Worm (Caenorhabditis elegans): ENCODE measurements around the gene fipr-2.

The fipr-2 gene

ce11 chrV:12365104-12365503 lies at the start of gene fipr-2:
Gene fipr-2, plus strand, starts transcription at chrV:12365348.
- TF ChIP-seq dao-5 (tag; optimal IDR thresholded peaks at IDR 0.05) = no peak
- TF ChIP-seq him-1 (tag; optimal IDR thresholded peaks at IDR 0.05) = no peak
- no peak for TF ChIP-seq W03F9.2 (tag; optimal IDR thresholded peaks at IDR 0.05)

- no peak for TF ChIP-seq dao-5 (tag; optimal IDR thresholded peaks at IDR 0.05)
- no peak for TF ChIP-seq W03F9.2 (tag; optimal IDR thresholded peaks at IDR 0.05)
- no peak for TF ChIP-seq him-1 (tag; optimal IDR thresholded peaks at IDR 0.05)
Measured at ce11 chrV:12316076-12316475, 49.1 kb upstream of the fipr-2 start.

- no peak for TF ChIP-seq W03F9.2 (tag; optimal IDR thresholded peaks at IDR 0.05)
- no peak for TF ChIP-seq him-1 (tag; optimal IDR thresholded peaks at IDR 0.05)
- TF ChIP-seq dao-5 (tag; optimal IDR thresholded peaks at IDR 0.05) = no peak
Measured at ce11 chrV:12317080-12317479, 48.1 kb upstream of the fipr-2 start, which contains the start of gene R04F11.3. Gene R04F11.3, minus strand, starts transcription at chrV:12317180.

ce11 chrV:12317894-12318553 lies 47.1 kb upstream of the fipr-2 start, which contains the start of the genes R04F11.5 and R04F11.2:
Gene R04F11.5, minus strand, starts transcription at chrV:12318019.
Gene R04F11.2, plus strand, starts transcription at chrV:12318381.
- peak; percentile 76 for TF ChIP-seq him-1 (tag; optimal IDR thresholded peaks at IDR 0.05)
- peak; percentile 83 for TF ChIP-seq W03F9.2 (tag; optimal IDR thresholded peaks at IDR 0.05)
- no peak for TF ChIP-seq dao-5 (tag; optimal IDR thresholded peaks at IDR 0.05)

- no peak for TF ChIP-seq dao-5 (tag; optimal IDR thresholded peaks at IDR 0.05)
- no peak for TF ChIP-seq W03F9.2 (tag; optimal IDR thresholded peaks at IDR 0.05)
- TF ChIP-seq him-1 (tag; optimal IDR thresholded peaks at IDR 0.05) = no peak
Measured at ce11 chrV:12320274-12320839, 44.8 kb upstream of the fipr-2 start.

- no peak for TF ChIP-seq him-1 (tag; optimal IDR thresholded peaks at IDR 0.05)
Measured at ce11 chrV:12326638-12327037, 38.5 kb upstream of the fipr-2 start.

ce11 chrV:12329173-12329572 lies 36.0 kb upstream of the fipr-2 start:
- TF ChIP-seq W03F9.2 (tag; optimal IDR thresholded peaks at IDR 0.05) (no peak), him-1 (tag; optimal IDR thresholded peaks at IDR 0.05) (no peak), dao-5 (tag; optimal IDR thresholded peaks at IDR 0.05) (no peak)

- no peak for TF ChIP-seq dao-5 (tag; optimal IDR thresholded peaks at IDR 0.05)
- TF ChIP-seq W03F9.2 (tag; optimal IDR thresholded peaks at IDR 0.05) = no peak
- TF ChIP-seq him-1 (tag; optimal IDR thresholded peaks at IDR 0.05) = no peak
Measured at ce11 chrV:12331820-12332219, 33.3 kb upstream of the fipr-2 start.

ce11 chrV:12334387-12334786 lies 30.8 kb upstream of the fipr-2 start:
- TF ChIP-seq dao-5 (tag; optimal IDR thresholded peaks at IDR 0.05) = no peak
- TF ChIP-seq him-1 (tag; optimal IDR thresholded peaks at IDR 0.05) = no peak
- TF ChIP-seq W03F9.2 (tag; optimal IDR thresholded peaks at IDR 0.05) = no peak

- TF ChIP-seq W03F9.2 (tag; optimal IDR thresholded peaks at IDR 0.05) = no peak
- no peak for TF ChIP-seq dao-5 (tag; optimal IDR thresholded peaks at IDR 0.05)
- no peak for TF ChIP-seq him-1 (tag; optimal IDR thresholded peaks at IDR 0.05)
Measured at ce11 chrV:12337894-12338293, 27.3 kb upstream of the fipr-2 start, which contains the start of gene twk-13. Gene twk-13, minus strand, starts transcription at chrV:12337994.

ce11 chrV:12343419-12343969 lies 21.7 kb upstream of the fipr-2 start, which contains the start of gene tomm-20:
Gene tomm-20, minus strand, starts transcription at chrV:12343469.
- TF ChIP-seq him-1 (tag; optimal IDR thresholded peaks at IDR 0.05) = peak; percentile 83
- peak; percentile 96 for TF ChIP-seq W03F9.2 (tag; optimal IDR thresholded peaks at IDR 0.05)
- TF ChIP-seq dao-5 (tag; optimal IDR thresholded peaks at IDR 0.05) = no peak

ce11 chrV:12344845-12345244 lies 20.3 kb upstream of the fipr-2 start, which contains the start of gene F23H12.3:
Gene F23H12.3, plus strand, starts transcription at chrV:12345145.
- TF ChIP-seq dao-5 (tag; optimal IDR thresholded peaks at IDR 0.05) (no peak), W03F9.2 (tag; optimal IDR thresholded peaks at IDR 0.05) (no peak), him-1 (tag; optimal IDR thresholded peaks at IDR 0.05) (no peak)

ce11 chrV:12345808-12346207 lies 19.3 kb upstream of the fipr-2 start, which contains the start of gene snb-2:
Gene snb-2, minus strand, starts transcription at chrV:12345908.
- no peak for TF ChIP-seq W03F9.2 (tag; optimal IDR thresholded peaks at IDR 0.05)
- TF ChIP-seq him-1 (tag; optimal IDR thresholded peaks at IDR 0.05) = no peak
- TF ChIP-seq dao-5 (tag; optimal IDR thresholded peaks at IDR 0.05) = no peak

- TF ChIP-seq him-1 (tag; optimal IDR thresholded peaks at IDR 0.05) (no peak), W03F9.2 (tag; optimal IDR thresholded peaks at IDR 0.05) (no peak), dao-5 (tag; optimal IDR thresholded peaks at IDR 0.05) (no peak)
Measured at ce11 chrV:12347854-12348253, 17.3 kb upstream of the fipr-2 start.
